Fruit fly (Drosophila melanogaster) whole organism, adult: ENCODE data around the gene clumsy.

Source experiments
- CG11617 ChIP-seq: fragments of 200-800 bp; sonication (Bioruptor generic); optimal IDR thresholded peaks from 2 replicates; lab custom pipeline; 2017; ENCODE audit warnings: mild to moderate bottlenecking, missing biosample characterization, missing genetic modification reagents, missing genetic modification characterization
- ovo ChIP-seq: fragments of 200-800 bp; sonication (Bioruptor generic); optimal IDR thresholded peaks from 2 replicates; lab custom pipeline; 2016; ENCODE audit warnings: missing biosample characterization, missing genetic modification characterization
- toe ChIP-seq: fragments of 200-800 bp; sonication (Bioruptor generic); optimal IDR thresholded peaks from 2 replicates; lab custom pipeline; 2016; ENCODE audit warnings: missing biosample characterization, missing genetic modification characterization

DNA sequence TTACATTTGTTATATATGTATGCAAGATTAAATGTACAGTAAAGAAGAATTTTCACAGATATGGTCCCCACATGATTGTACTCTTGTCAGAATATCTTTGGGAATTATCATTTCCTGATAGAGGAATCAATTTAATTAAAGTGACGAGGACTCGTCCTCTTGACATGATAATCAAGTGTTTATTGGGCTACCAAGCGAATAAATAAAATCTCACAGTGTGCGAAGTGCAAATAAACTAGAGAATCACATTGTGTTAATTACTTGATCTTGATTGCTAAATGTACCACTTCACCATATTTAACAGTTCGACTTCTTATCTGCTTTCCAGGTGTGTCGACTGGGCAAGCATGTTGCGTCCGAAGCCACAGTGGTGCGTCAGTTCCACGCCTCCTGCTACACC, 36.4 kb upstream of the clumsy start:
- TF ChIP-seq toe (GFP tag; lab: Kevin White, UChicago), result no peak
- no peak for TF ChIP-seq CG11617 (GFP tag; lab: Kevin White, UChicago)
- TF ChIP-seq ovo (GFP tag; lab: Kevin White, UChicago), result no peak
